Fruit fly (Drosophila melanogaster) S2 (cell line): ENCODE data around the gene Cpr76Bc.
A peak's percentile ranks its signal among the peaks of the same experiment; 100 is the strongest.

Source experiments
- CG8478 ChIP-seq: fragments of >200 bp; optimal IDR thresholded peaks from 2 replicates; lab custom pipeline; 2018
- CTCF ChIP-seq, 2 experiments: fragments of >200 bp; optimal IDR thresholded peaks; 2 replicates each; lab custom pipeline; 2018

Cpr76Bc gene

dm6 chr3L:19512672-19513071 lies 8.1 kb upstream of the Cpr76Bc start:
- TF ChIP-seq CG8478 (lab: Kevin White, UChicago): no peak
- no peak for TF ChIP-seq CTCF (optimal IDR thresholded peaks at IDR 0.05; lab: Kevin White, UChicago)

dm6 chr3L:19516547-19516946 lies 4.2 kb upstream of the Cpr76Bc start:
- TF ChIP-seq CG8478 (lab: Kevin White, UChicago) (no peak), CTCF (optimal IDR thresholded peaks at IDR 0.05; lab: Kevin White, UChicago) (peak; percentile 90 to 96)

- TF ChIP-seq CG8478 (lab: Kevin White, UChicago): no peak
- TF ChIP-seq CTCF (optimal IDR thresholded peaks at IDR 0.05; lab: Kevin White, UChicago): no peak
Measured at dm6 chr3L:19518232-19518631, 2.5 kb upstream of the Cpr76Bc start, which contains the start of gene Cpr76Ba. TSS of gene Cpr76Ba (minus strand) at chr3L:19518332.

- TF ChIP-seq CG8478 (lab: Kevin White, UChicago) (no peak), CTCF (optimal IDR thresholded peaks at IDR 0.05; lab: Kevin White, UChicago) (no peak)
Measured at dm6 chr3L:19519349-19519748, 1.4 kb upstream of the Cpr76Bc start, which contains the start of gene Cpr76Bb. TSS of gene Cpr76Bb (plus strand) at chr3L:19519649.

- no peak for TF ChIP-seq CTCF (optimal IDR thresholded peaks at IDR 0.05; lab: Kevin White, UChicago)
- no peak for TF ChIP-seq CG8478 (lab: Kevin White, UChicago)
Measured at dm6 chr3L:19521093-19521492, 348 bp downstream of the Cpr76Bc start.

dm6 chr3L:19524690-19525089 lies 3.9 kb downstream of the Cpr76Bc start:
- no peak for TF ChIP-seq CTCF (optimal IDR thresholded peaks at IDR 0.05; lab: Kevin White, UChicago)
- no peak for TF ChIP-seq CG8478 (lab: Kevin White, UChicago)

dm6 chr3L:19525736-19526135 lies 5.0 kb downstream of the Cpr76Bc start:
- TF ChIP-seq CG8478 (lab: Kevin White, UChicago): no peak
- TF ChIP-seq CTCF (optimal IDR thresholded peaks at IDR 0.05; lab: Kevin White, UChicago): no peak

- TF ChIP-seq CG8478 (lab: Kevin White, UChicago) (no peak), CTCF (optimal IDR thresholded peaks at IDR 0.05; lab: Kevin White, UChicago) (no peak)
Measured at dm6 chr3L:19528547-19528946, 7.8 kb downstream of the Cpr76Bc start.

- TF ChIP-seq CTCF (optimal IDR thresholded peaks at IDR 0.05; lab: Kevin White, UChicago) (no peak), CG8478 (lab: Kevin White, UChicago) (no peak)
Measured at dm6 chr3L:19532443-19532842, 11.7 kb downstream of the Cpr76Bc start, which contains the start of gene Cpr76Bd. TSS of gene Cpr76Bd (plus strand) at chr3L:19532743.

- TF ChIP-seq CTCF (optimal IDR thresholded peaks at IDR 0.05; lab: Kevin White, UChicago) (no peak), CG8478 (lab: Kevin White, UChicago) (no peak)
Measured at dm6 chr3L:19544105-19544504, 23.4 kb downstream of the Cpr76Bc start, which contains the start of the genes CG46434 and Dred. TSS of gene CG46434 (minus strand) at chr3L:19544205. TSS of gene Dred (minus strand) at chr3L:19544205.

- TF ChIP-seq CTCF (optimal IDR thresholded peaks at IDR 0.05; lab: Kevin White, UChicago) (no peak), CG8478 (lab: Kevin White, UChicago) (no peak)
Measured at dm6 chr3L:19544810-19545209, 24.1 kb downstream of the Cpr76Bc start, which contains the start of the genes CG46435 and Rcd7. TSS of gene CG46435 (plus strand) at chr3L:19545110. TSS of gene Rcd7 (plus strand) at chr3L:19545110.

- peak in 1 of 2 experiments; percentile 39 for TF ChIP-seq CTCF (optimal IDR thresholded peaks at IDR 0.05; lab: Kevin White, UChicago)
- TF ChIP-seq CG8478 (lab: Kevin White, UChicago): no peak
Measured at dm6 chr3L:19552136-19552773, 31.5 kb downstream of the Cpr76Bc start, which contains the start of the genes Ltn1 and CG9300. TSS of gene Ltn1 (minus strand) at chr3L:19552290. TSS of gene CG9300 (plus strand) at chr3L:19552420.

dm6 chr3L:19555906-19556457 lies 35.2 kb downstream of the Cpr76Bc start:
- TF ChIP-seq CG8478 (lab: Kevin White, UChicago) (no peak), CTCF (optimal IDR thresholded peaks at IDR 0.05; lab: Kevin White, UChicago) (no peak)

dm6 chr3L:19556738-19557137 lies 36.0 kb downstream of the Cpr76Bc start:
- no peak for TF ChIP-seq CG8478 (lab: Kevin White, UChicago)
- TF ChIP-seq CTCF (optimal IDR thresholded peaks at IDR 0.05; lab: Kevin White, UChicago): no peak
